2 fruit fly cellular contexts compared by ENCODE assay signal in genomic region chrX:13988861-13989260, dm6.
TF ChIP-seq lines count a peak whose summit lies in the region.

No protein-coding gene starts in this region.

TF ChIP-seq in whole organism, adult, 20 proteins besides CTCF, POLR2A, EP300 and RAD21 (continued from another document):
- TF ChIP-seq Mnt (GFP tag; optimal IDR thresholded peaks at IDR 0.05; lab: Kevin White, UChicago) (no peak), Hr96 (GFP tag; optimal IDR thresholded peaks at IDR 0.05; lab: Kevin White, UChicago) (no peak)

TF ChIP-seq in whole organism, prepupa, 60 proteins besides CTCF, POLR2A, EP300 and RAD21 (continued from another document):
- peak; percentile 77 for TF ChIP-seq CG6276 (GFP tag; optimal IDR thresholded peaks at IDR 0.05; lab: Kevin White, UChicago)
- no peak for TF ChIP-seq lz (GFP tag; optimal IDR thresholded peaks at IDR 0.05; lab: Kevin White, UChicago)
- TF ChIP-seq Eip78C (GFP tag; lab: Kevin White, UChicago): peak; percentile 81
- peak; percentile 60 for TF ChIP-seq CG3032 (tag; optimal IDR thresholded peaks at IDR 0.05; lab: Kevin White, UChicago)
- TF ChIP-seq CG31627 (GFP tag; optimal IDR thresholded peaks at IDR 0.05; lab: Kevin White, UChicago): no peak
- TF ChIP-seq dac (GFP tag; optimal IDR thresholded peaks at IDR 0.05; lab: Kevin White, UChicago): peak; percentile 57
- peak in 1 of 2 experiments; percentile 24 for TF ChIP-seq salr (GFP tag; optimal IDR thresholded peaks at IDR 0.05; lab: Kevin White, UChicago)
- TF ChIP-seq CG15336 (GFP tag; IDR thresholded peaks at IDR 0.05; lab: Robert Waterston, UW): peak; percentile 84
- TF ChIP-seq Sox15 (GFP tag; optimal IDR thresholded peaks at IDR 0.05; lab: Kevin White, UChicago): no peak
- no peak for TF ChIP-seq CG10631 (GFP tag; optimal IDR thresholded peaks at IDR 0.05; lab: Kevin White, UChicago)
- peak; percentile 44 for TF ChIP-seq CG7368 (GFP tag; optimal IDR thresholded peaks at IDR 0.05; lab: Kevin White, UChicago)
- no peak for TF ChIP-seq CG11762 (GFP tag; optimal IDR thresholded peaks at IDR 0.05; lab: Kevin White, UChicago; ENCODE audit: insufficient read depth)
- TF ChIP-seq CG6163 (GFP tag; IDR thresholded peaks at IDR 0.05; lab: Robert Waterston, UW): peak; percentile 96
- no peak for TF ChIP-seq CG11902 (GFP tag; optimal IDR thresholded peaks at IDR 0.05; lab: Kevin White, UChicago)
- TF ChIP-seq fd85E (GFP tag; optimal IDR thresholded peaks at IDR 0.05; lab: Kevin White, UChicago): no peak
- TF ChIP-seq CG16779 (tag; optimal IDR thresholded peaks at IDR 0.05; lab: Kevin White, UChicago): peak; percentile 77
- TF ChIP-seq acj6 (GFP tag; optimal IDR thresholded peaks at IDR 0.05; lab: Kevin White, UChicago): no peak
- peak; percentile 59 for TF ChIP-seq dsx (GFP tag; optimal IDR thresholded peaks at IDR 0.05; lab: Kevin White, UChicago; ENCODE audit: poor library complexity, severe bottlenecking)
- no peak for TF ChIP-seq CG4318 (GFP tag; optimal IDR thresholded peaks at IDR 0.05; lab: Kevin White, UChicago)
- peak; percentile 4 for TF ChIP-seq Blimp-1 (GFP tag; optimal IDR thresholded peaks at IDR 0.05; lab: Kevin White, UChicago)
- TF ChIP-seq spab (GFP tag; optimal IDR thresholded peaks at IDR 0.05; lab: Kevin White, UChicago): peak; percentile 75
- TF ChIP-seq Lpt (GFP tag; optimal IDR thresholded peaks at IDR 0.05; lab: Kevin White, UChicago): peak; percentile 24
- peak; percentile 43; the same call in 1 of the 2 replicates for TF ChIP-seq Gug (GFP tag; IDR thresholded peaks at IDR 0.05; lab: Robert Waterston, UW)
- TF ChIP-seq CG10669 (GFP tag; optimal IDR thresholded peaks at IDR 0.05; lab: Kevin White, UChicago): peak; percentile 62
- TF ChIP-seq CG8119 (GFP tag; IDR thresholded peaks at IDR 0.05; lab: Robert Waterston, UW): peak; percentile 85
- TF ChIP-seq Sox14 (GFP tag; optimal IDR thresholded peaks at IDR 0.05; lab: Kevin White, UChicago): peak; percentile 5
- TF ChIP-seq Sox102F (GFP tag; optimal IDR thresholded peaks at IDR 0.05; lab: Kevin White, UChicago): peak; percentile 42
- peak; percentile 87 to 90 for TF ChIP-seq ss (GFP tag; optimal IDR thresholded peaks at IDR 0.05; lab: Kevin White, UChicago)
- peak; percentile 37 for TF ChIP-seq Eip75B (GFP tag; optimal IDR thresholded peaks at IDR 0.05; lab: Kevin White, UChicago)
- no peak for TF ChIP-seq Hr38 (GFP tag; optimal IDR thresholded peaks at IDR 0.05; lab: Kevin White, UChicago)
- peak; percentile 61 for TF ChIP-seq CG34406 (GFP tag; optimal IDR thresholded peaks at IDR 0.05; lab: Kevin White, UChicago)
- peak; percentile 22 for TF ChIP-seq achi (GFP tag; optimal IDR thresholded peaks at IDR 0.05; lab: Kevin White, UChicago)
- TF ChIP-seq Ets21C (GFP tag; optimal IDR thresholded peaks at IDR 0.05; lab: Kevin White, UChicago): no peak
- TF ChIP-seq fd59A (GFP tag; optimal IDR thresholded peaks at IDR 0.05; lab: Kevin White, UChicago): peak; percentile 38
- TF ChIP-seq CG6854 (GFP tag; optimal IDR thresholded peaks at IDR 0.05; lab: Kevin White, UChicago): peak; percentile 81
- peak; percentile 92 for TF ChIP-seq eg (GFP tag; IDR thresholded peaks at IDR 0.05; lab: Robert Waterston, UW)
- peak; percentile 71 for TF ChIP-seq net (GFP tag; optimal IDR thresholded peaks at IDR 0.05; lab: Kevin White, UChicago)
- TF ChIP-seq fkh (GFP tag; optimal IDR thresholded peaks at IDR 0.05; lab: Kevin White, UChicago): no peak
